Fruit fly (Drosophila melanogaster) whole organism: ENCODE measurements around the gene smal.
A peak's percentile ranks its signal among the peaks of the same experiment; 100 is the strongest.

Experiments
- CG8478 ChIP-seq: fragments of >200 bp; optimal IDR thresholded peaks from 2 replicates; lab custom pipeline; 2018; ENCODE audit warnings: inconsistent platforms
- Dll ChIP-seq: fragments of >200 bp; optimal IDR thresholded peaks from 2 replicates; lab custom pipeline; 2017
- EcR ChIP-seq, 2 experiments: fragments of >200 bp; optimal IDR thresholded peaks; 2 replicates each; lab custom pipeline; 2017; ENCODE audit warnings: missing biosample characterization in 2 of 2, missing genetic modification characterization in 2 of 2, missing genetic modification reagents in 2 of 2
- pan ChIP-seq: fragments of >200 bp; optimal IDR thresholded peaks from 2 replicates; lab custom pipeline; 2017
- psq ChIP-seq: fragments of >200 bp; optimal IDR thresholded peaks from 2 replicates; lab custom pipeline; 2017
- usp ChIP-seq: fragments of >200 bp; optimal IDR thresholded peaks from 2 replicates; lab custom pipeline; 2017; ENCODE audit warnings: missing biosample characterization, missing genetic modification characterization, mixed read lengths

Gene smal

DNA sequence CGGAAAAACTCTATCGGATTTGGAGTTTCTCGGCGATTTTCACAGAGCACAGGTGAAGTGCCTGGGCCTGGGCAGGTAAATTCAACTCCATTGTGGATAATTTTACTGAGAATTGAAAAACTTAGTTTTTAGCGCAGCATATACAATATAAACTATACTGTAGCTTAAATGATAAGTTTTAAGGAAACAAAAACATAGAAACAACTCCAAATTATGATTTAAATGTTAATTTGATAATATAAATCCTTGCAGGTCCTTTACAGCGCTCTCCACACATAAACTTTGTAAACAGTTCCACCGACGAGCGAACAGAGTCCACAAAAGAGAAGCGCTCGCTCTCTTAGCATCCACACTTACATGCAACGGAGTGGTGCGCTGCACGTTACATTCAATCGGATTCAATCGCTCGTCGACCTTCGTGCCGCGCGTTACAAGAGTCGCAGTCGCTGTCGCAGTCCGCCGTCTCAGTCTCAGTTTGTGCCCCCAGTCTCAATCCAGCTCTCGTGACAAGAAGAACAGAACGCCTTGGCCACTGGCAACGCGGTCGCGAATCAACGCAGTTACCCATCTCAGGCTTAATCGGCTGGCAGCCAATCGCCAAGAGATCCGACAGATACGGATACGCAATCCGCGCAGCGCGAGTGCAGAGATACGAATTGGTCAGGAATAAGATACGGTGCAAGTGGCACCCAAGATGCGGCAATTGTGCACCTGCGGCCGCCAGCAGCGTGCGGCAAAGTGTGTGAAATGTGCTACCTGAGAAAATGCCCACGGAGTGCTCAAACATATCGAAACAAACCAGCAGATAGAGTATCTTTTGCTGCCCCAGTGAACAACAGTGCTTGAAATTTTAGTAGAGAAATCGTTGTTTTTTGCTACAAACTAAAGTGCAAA lies at the start of gene smal:
TSS of gene smal (plus strand) at position 394 of the 894 bp plus-strand sequence.
- TF ChIP-seq usp (no peak), pan (no peak), Dll (lab: Kevin White, UChicago) (peak; percentile 3), EcR (GFP tag; optimal IDR thresholded peaks at IDR 0.05; lab: Kevin White, UChicago) (no peak), CG8478 (lab: Kevin White, UChicago) (no peak)

DNA sequence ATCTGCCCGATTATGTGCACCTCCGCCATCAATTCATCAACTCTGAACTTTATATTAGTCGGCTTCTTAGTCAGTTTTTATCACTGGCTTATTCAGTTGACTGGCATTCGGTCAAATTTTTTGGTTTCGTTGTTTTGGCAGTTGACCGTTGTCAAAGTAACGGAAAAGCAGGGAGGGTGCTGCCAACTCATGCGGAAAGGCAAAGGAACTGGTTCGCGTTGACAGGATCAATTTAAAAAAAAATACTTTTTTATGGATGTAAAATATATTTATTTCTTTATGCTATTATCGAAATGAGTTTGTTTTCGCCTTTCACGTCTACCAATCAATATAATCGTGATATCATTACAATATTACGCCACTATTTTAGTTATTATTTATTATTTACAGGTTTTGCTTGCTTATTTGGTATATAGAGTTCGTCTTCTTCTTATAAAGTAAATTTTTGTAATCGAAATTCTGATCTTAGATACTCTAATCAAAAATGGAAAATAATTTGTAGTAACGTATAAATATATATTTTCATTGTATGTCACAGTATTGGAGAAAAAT lies 48.3 kb upstream of the smal start, which contains the start of the genes B9d2, tctn and CG9222:
TSS of gene B9d2 (minus strand) at position 130 of the 552 bp plus-strand sequence.
TSS of gene tctn (minus strand) at position 130 of the 552 bp plus-strand sequence.
TSS of gene CG9222 (plus strand) at position 502 of the 552 bp plus-strand sequence.
- no peak for TF ChIP-seq EcR (GFP tag; optimal IDR thresholded peaks at IDR 0.05; lab: Kevin White, UChicago)

DNA sequence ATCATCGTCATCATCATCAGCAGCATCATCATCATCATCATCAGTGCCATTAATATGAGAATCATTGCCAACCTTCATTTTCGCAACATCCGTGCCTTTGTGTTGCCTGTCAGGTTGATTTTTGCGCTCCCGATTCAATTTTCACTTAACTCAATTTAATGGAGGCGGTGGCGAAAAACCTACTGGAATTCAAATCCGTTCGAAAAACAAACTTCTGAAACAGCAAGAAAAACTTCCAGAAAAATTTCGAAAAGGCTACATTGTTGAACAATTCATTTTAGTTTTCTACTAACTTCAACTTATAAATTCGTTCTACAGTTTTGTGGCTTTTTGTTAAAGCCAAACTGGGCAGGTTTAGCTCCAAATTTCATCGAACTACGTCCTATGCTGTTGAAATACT lies 39.9 kb upstream of the smal start, which contains the start of gene CG13991:
TSS of gene CG13991 (plus strand) at position 301 of the 400 bp plus-strand sequence.
- TF ChIP-seq psq (lab: Kevin White, UChicago), result no peak
- TF ChIP-seq EcR (GFP tag; optimal IDR thresholded peaks at IDR 0.05; lab: Kevin White, UChicago), result no peak
- no peak for TF ChIP-seq CG8478 (lab: Kevin White, UChicago)
- no peak for TF ChIP-seq pan
- TF ChIP-seq usp, result no peak
- no peak for TF ChIP-seq Dll (lab: Kevin White, UChicago)

DNA sequence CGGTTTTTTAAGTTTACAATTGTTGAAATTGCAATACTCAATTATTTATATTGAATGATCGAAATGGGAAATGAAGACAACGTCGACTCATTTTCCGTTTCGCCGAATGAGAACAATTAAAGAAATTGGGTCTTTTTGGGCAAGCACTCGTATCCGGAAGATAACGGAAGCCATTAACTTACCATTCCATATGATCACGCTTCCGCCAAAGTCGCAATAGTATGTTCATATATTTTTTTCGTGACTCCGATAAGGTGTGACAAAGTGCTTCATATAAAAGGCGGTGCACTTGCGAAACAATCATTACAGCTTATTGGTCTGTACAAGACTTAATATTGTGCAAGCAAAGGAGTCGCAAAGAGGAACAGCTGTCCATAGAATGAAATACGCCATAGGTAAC lies 27.3 kb upstream of the smal start, which contains the start of gene Muc26B:
TSS of gene Muc26B (plus strand) at position 301 of the 400 bp plus-strand sequence.
- TF ChIP-seq usp, result no peak
- no peak for TF ChIP-seq Dll (lab: Kevin White, UChicago)
- no peak for TF ChIP-seq psq (lab: Kevin White, UChicago)
- TF ChIP-seq pan, result no peak
- no peak for TF ChIP-seq EcR (GFP tag; optimal IDR thresholded peaks at IDR 0.05; lab: Kevin White, UChicago)
- no peak for TF ChIP-seq CG8478 (lab: Kevin White, UChicago)

DNA sequence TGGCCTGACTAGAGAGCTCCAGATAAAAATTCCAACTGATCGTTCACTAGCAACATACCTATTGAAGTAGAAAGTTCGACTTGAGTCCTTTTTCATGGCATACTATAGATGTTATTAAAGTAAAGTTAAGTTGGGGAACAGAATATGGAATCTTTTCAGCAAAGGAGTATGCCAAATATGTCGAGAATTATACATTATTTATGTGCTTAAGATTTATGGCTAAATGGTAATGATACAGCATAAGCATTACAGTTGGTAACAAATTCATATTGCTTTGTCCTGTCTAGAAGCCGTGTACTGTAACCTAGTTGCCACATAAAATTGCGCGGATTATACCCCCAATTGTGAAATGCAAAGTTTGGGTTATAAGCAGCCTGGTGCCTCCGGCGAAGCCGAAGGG lies 23.9 kb upstream of the smal start, which contains the start of gene CG31639:
TSS of gene CG31639 (minus strand) at position 101 of the 400 bp plus-strand sequence.
- TF ChIP-seq psq (lab: Kevin White, UChicago), result no peak
- TF ChIP-seq pan, result no peak
- TF ChIP-seq Dll (lab: Kevin White, UChicago), result no peak
- TF ChIP-seq CG8478 (lab: Kevin White, UChicago), result no peak
- no peak for TF ChIP-seq EcR (GFP tag; optimal IDR thresholded peaks at IDR 0.05; lab: Kevin White, UChicago)
- no peak for TF ChIP-seq usp

DNA sequence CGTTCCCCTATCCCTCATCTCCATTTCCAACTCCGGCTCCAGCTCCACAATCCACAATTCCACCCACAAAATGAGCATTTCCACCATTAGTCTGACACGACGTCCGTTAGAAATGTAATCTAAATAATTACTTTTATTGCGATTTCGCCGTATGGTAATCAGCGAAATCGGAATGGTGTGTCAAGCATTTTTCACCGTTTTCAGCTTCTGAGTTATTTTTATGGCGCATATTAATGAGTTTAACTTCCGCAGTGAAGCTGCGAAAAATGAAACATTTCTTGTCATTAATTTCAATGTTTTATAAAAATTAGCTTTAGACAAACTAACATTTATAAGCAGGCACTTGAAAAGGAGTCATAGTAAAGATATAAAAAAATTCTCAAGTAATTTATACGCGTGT lies 18.8 kb upstream of the smal start, which contains the start of gene CG13989:
TSS of gene CG13989 (plus strand) at position 301 of the 400 bp plus-strand sequence.
- TF ChIP-seq CG8478 (lab: Kevin White, UChicago) (no peak), usp (no peak), Dll (lab: Kevin White, UChicago) (no peak), EcR (GFP tag; optimal IDR thresholded peaks at IDR 0.05; lab: Kevin White, UChicago) (no peak), pan (no peak), psq (lab: Kevin White, UChicago) (no peak)

DNA sequence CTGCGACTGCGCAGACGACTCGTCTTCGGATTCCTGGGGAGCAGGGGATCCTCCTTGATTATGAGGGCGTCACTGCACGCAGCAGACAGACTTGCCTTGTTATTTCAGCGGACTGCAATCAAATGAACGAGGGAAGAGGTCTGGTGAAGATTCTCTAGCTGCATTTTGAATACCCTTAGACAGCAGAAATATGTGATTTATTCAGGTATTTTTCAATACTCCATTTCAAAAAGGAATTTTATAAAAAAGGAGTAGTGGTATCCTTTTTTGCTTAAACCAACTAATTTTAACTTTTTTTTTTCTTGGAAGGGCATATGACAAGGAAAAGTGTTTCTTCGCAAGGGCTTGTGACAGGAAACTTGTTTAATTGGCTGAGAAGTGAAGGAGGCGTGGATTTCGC lies 13.2 kb upstream of the smal start:
- no peak for TF ChIP-seq CG8478 (lab: Kevin White, UChicago)
- no peak for TF ChIP-seq EcR (GFP tag; optimal IDR thresholded peaks at IDR 0.05; lab: Kevin White, UChicago)
- no peak for TF ChIP-seq pan
- TF ChIP-seq psq (lab: Kevin White, UChicago), result no peak
- TF ChIP-seq Dll (lab: Kevin White, UChicago), result no peak
- no peak for TF ChIP-seq usp

DNA sequence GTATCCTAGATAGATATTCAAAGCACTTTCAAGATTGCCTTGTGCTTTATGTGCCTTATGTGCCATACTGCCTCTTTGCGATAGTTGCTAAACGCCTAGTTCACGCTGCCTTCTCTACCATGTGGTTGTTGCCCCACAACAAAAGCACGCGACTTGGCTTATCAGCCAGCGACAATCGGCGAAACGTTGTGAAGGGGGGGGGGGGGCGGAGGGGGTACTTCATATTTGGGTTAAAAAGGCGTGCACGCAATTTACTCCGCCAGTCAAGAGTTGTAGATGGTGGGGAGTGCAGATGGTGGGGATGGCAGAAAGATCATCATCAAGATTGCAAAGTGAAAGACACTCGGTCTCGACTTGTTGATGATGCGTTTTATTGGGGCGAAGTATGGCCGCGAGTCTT lies 9.8 kb upstream of the smal start:
- no peak for TF ChIP-seq pan
- no peak for TF ChIP-seq psq (lab: Kevin White, UChicago)
- TF ChIP-seq usp, result no peak
- no peak for TF ChIP-seq EcR (GFP tag; optimal IDR thresholded peaks at IDR 0.05; lab: Kevin White, UChicago)
- TF ChIP-seq CG8478 (lab: Kevin White, UChicago), result no peak
- no peak for TF ChIP-seq Dll (lab: Kevin White, UChicago)

DNA sequence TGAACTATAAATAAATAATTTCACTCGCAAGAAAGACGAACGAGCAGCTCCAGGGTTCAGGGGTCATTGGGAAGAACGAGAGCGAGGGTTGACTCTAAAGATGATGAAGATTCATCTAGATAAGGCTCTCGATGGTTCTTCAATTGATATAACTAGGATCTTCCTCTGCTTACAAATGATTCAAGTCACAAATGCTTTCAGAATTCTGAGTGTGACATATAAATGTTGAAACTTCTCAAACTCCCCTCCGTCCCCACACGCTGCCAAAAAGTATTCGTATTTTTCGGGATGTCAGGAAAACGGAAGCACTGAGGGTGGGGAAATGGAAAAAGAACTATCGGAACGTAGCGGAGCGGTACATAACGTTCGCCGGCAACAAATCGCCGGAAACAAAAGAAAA lies 7.8 kb upstream of the smal start:
- TF ChIP-seq psq (lab: Kevin White, UChicago) (no peak), pan (no peak), CG8478 (lab: Kevin White, UChicago) (no peak), usp (no peak), EcR (GFP tag; optimal IDR thresholded peaks at IDR 0.05; lab: Kevin White, UChicago) (no peak), Dll (lab: Kevin White, UChicago) (no peak)

DNA sequence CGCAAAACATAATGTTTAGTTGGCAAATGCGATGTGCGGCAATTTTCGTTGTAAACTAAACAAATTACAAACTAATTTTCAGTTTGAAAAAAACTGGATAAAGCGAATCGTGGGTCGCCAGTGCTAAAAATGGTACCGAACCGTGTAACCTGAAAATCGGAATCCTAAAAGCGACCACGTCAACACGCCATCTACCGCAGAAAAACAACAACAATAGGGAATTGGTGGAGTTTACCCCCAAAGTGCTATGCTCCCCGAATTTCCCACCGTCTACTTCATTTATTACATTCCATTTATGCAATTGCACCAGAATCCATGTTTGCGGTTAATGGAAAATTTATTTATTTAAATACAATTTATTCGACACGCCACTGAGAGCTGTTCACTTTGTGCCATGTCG lies 5.9 kb upstream of the smal start:
- TF ChIP-seq usp, result no peak
- TF ChIP-seq Dll (lab: Kevin White, UChicago), result no peak

DNA sequence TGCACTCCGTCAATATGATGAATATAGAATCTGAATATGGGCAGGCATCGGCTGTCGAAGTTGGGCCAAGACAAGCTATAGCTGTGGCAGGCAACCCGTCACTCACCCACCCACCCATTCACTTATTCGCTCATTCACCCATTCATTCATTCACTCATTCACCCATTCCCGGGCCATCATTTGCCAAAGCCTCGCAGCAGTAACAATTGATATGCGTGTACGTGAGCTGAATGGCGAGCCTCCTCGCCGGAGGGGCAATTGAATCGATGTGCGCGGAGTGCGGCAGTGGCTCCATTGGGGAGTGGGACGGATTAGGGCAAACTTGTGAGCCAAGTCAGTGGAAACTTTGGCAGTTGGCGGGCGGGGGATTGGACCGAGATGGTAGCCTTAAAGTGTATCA lies 2.5 kb upstream of the smal start:
- TF ChIP-seq EcR (GFP tag; optimal IDR thresholded peaks at IDR 0.05; lab: Kevin White, UChicago), result no peak
- TF ChIP-seq Dll (lab: Kevin White, UChicago), result no peak
- no peak for TF ChIP-seq psq (lab: Kevin White, UChicago)
- no peak for TF ChIP-seq CG8478 (lab: Kevin White, UChicago)
- TF ChIP-seq pan, result no peak
- no peak for TF ChIP-seq usp

DNA sequence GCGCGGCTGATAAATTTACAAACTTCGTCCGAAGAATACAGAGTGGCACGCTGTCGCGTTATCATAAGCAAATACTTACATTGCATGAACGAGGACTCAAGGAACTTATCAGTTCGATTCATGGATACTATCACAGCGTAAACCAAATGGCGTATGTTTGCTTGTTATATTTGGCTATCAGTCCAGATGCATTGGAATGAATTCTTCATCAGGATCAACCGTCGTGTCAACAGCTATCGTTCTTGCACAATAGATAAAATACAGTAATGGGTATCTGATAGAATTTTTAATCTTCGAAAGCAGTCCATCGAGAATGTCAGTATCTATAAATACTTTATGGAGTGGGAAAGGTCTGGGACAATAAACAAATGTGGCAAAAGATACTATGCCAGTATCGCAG lies 1.8 kb upstream of the smal start:
- TF ChIP-seq CG8478 (lab: Kevin White, UChicago) (no peak), EcR (GFP tag; optimal IDR thresholded peaks at IDR 0.05; lab: Kevin White, UChicago) (no peak), psq (lab: Kevin White, UChicago) (no peak), usp (no peak), Dll (lab: Kevin White, UChicago) (no peak), pan (no peak)
